Worm (Caenorhabditis elegans) whole organism, L2 larva: ENCODE measurements around the gene mltn-9.

Source experiments
- ceh-82 ChIP-seq: fragments of 150-350 bp; optimal IDR thresholded peaks from 2 replicates; lab custom pipeline; 2014; ENCODE audit warnings: missing biosample characterization, missing genetic modification characterization
- elt-3 ChIP-seq: sonication (generic microtip); optimal IDR thresholded peaks from 2 replicates; lab custom pipeline; 2017; ENCODE audit warnings: missing biosample characterization, missing genetic modification characterization
- ztf-4 ChIP-seq: fragments of 150-350 bp; optimal IDR thresholded peaks from 2 replicates; lab custom pipeline; 2014; ENCODE audit warnings: missing biosample characterization, missing genetic modification characterization

DNA sequence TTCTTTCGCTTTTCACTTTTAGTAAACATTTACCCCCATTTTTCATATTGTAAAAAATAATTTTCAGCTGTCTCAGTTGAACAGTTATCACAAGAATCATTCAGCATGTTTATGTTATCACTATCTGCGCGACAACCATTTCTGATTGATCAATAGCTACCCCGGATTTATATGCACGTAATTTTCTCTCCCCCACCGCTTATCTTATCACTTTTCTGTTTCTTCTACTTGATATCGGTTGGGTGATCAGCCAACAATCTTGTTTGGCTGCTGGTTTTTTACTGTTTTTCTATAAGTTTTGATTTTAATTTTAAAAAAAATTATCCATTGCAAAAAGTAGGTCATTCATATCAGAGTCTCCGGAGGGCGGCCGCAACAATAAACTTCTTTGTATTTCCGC is 18.0 kb upstream of the mltn-9 start:
- no peak for TF ChIP-seq ceh-82 (tag; lab: Kevin White, UChicago)
- no peak for TF ChIP-seq elt-3 (tag; lab: Kevin White, UChicago)
- TF ChIP-seq ztf-4 = no peak
